Fruit fly (Drosophila melanogaster) whole organism: Measurements from ENCODE around the gene Osi16.

Experiments used
- CG8478 ChIP-seq: fragments of >200 bp; optimal IDR thresholded peaks from 2 replicates; lab custom pipeline; 2018; ENCODE audit warnings: inconsistent platforms
- Dll ChIP-seq: fragments of >200 bp; optimal IDR thresholded peaks from 2 replicates; lab custom pipeline; 2017
- EcR ChIP-seq, 2 experiments: fragments of >200 bp; optimal IDR thresholded peaks; 2 replicates each; lab custom pipeline; 2017; ENCODE audit warnings: missing biosample characterization in 2 of 2, missing genetic modification characterization in 2 of 2, missing genetic modification reagents in 2 of 2
- pan ChIP-seq: fragments of >200 bp; optimal IDR thresholded peaks from 2 replicates; lab custom pipeline; 2017
- psq ChIP-seq: fragments of >200 bp; optimal IDR thresholded peaks from 2 replicates; lab custom pipeline; 2017

DNA sequence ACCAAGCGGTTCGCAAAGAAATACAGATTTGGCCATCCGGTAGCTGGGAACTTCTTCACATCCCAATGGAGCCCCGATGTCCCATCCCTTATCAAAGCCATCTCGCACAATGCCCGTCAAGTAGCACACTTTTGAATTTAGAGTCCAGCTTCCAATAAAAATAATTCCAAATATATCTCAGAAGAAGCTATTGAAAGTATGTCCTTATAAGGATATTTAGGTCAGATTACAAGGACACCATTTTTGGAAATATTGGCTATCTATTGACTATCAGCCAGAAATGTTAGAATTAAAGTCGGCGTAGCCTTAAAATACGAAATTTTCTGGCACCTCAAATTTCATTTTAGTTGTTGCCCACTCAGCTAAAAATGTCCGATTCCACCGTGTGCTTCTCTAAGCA, 37.7 kb downstream of the Osi16 start, which contains the start of gene CG10298:
- no peak for TF ChIP-seq psq
- no peak for TF ChIP-seq CG8478 (lab: Kevin White, UChicago)
- no peak for TF ChIP-seq pan (lab: Kevin White, UChicago)
- TF ChIP-seq Dll: no peak
- no peak for TF ChIP-seq EcR (GFP tag; optimal IDR thresholded peaks at IDR 0.05; lab: Kevin White, UChicago)
